Worm (Caenorhabditis elegans) whole organism, L4 larva: Measurements from ENCODE around the gene Y48C3A.5.

Experiments
- D1046.2 ChIP-seq: fragments of 200-800 bp; sonication (Bioruptor generic); IDR thresholded peaks from 2 replicates; pipeline ENCODE4 v1.3.6; 2022; ENCODE audit warnings: missing genetic modification characterization, missing compliant biosample characterization
- F37D6.2 ChIP-seq: sonication (generic microtip); optimal IDR thresholded peaks from 2 replicates; lab custom pipeline; 2016; ENCODE audit warnings: mild to moderate bottlenecking, missing genetic modification characterization, missing compliant biosample characterization
- F49E8.2 ChIP-seq: sonication (generic microtip); optimal IDR thresholded peaks from 2 replicates; lab custom pipeline; 2016; ENCODE audit warnings: missing compliant biosample characterization, mild to moderate bottlenecking, missing genetic modification characterization, borderline replicate concordance
- Y105C5A.15 ChIP-seq: fragments of 200-800 bp; sonication (Bioruptor generic); IDR thresholded peaks from 2 replicates; pipeline ENCODE4 v1.3.6; 2022; ENCODE audit warnings: missing genetic modification characterization, missing compliant biosample characterization
- Y48G9A.11 ChIP-seq: fragments of 200-800 bp; sonication (Bioruptor generic); IDR thresholded peaks from 2 replicates; pipeline ENCODE4 v1.3.6; 2022; ENCODE audit warnings: missing genetic modification reagents, missing genetic modification characterization, missing compliant biosample characterization
- Y5F2A.4 ChIP-seq: fragments of 200-800 bp; sonication (Bioruptor generic); optimal IDR thresholded peaks from 2 replicates; lab custom pipeline; 2018; ENCODE audit warnings: mild to moderate bottlenecking, missing genetic modification characterization, missing compliant biosample characterization
- Y75B8A.6 ChIP-seq: fragments of 200-800 bp; sonication (Bioruptor generic); IDR thresholded peaks from 2 replicates; pipeline ENCODE4 v1.3.6; 2022; ENCODE audit warnings: missing genetic modification reagents, missing genetic modification characterization, missing compliant biosample characterization
- ZK546.5 ChIP-seq, 2 experiments: sonication (generic microtip); optimal IDR thresholded peaks; 2 replicates each; lab custom pipeline; 2017; ENCODE audit warnings: missing biosample characterization in 2 of 2, missing genetic modification characterization in 2 of 2
- arid-1 ChIP-seq: fragments of 200-800 bp; sonication (Bioruptor generic); conservative IDR thresholded peaks from 2 replicates; pipeline ENCODE4 v1.3.6; 2022; ENCODE audit warnings: missing genetic modification reagents, missing genetic modification characterization, missing compliant biosample characterization
- ceh-28 ChIP-seq: fragments of 150-350 bp; optimal IDR thresholded peaks from 2 replicates; lab custom pipeline; 2014; ENCODE audit warnings: missing biosample characterization, missing genetic modification reagents, missing genetic modification characterization
- ceh-62 ChIP-seq: sonication (generic microtip); optimal IDR thresholded peaks from 2 replicates; lab custom pipeline; 2017; ENCODE audit warnings: missing biosample characterization, missing genetic modification characterization
- ceh-82 ChIP-seq: sonication (generic microtip); optimal IDR thresholded peaks from 2 replicates; lab custom pipeline; 2017; ENCODE audit warnings: missing biosample characterization, missing genetic modification characterization
- ces-1 ChIP-seq: fragments of 150-350 bp; sonication (generic microtip); optimal IDR thresholded peaks from 4 replicates; lab custom pipeline; 2014; ENCODE audit warnings: missing biosample characterization, missing genetic modification reagents, missing genetic modification characterization
- daf-16 ChIP-seq, 3 experiments: sonication (generic microtip); optimal IDR thresholded peaks; 2 replicates each; lab custom pipeline; 2016 to 2017; ENCODE audit warnings: missing genetic modification characterization in 3 of 3, missing genetic modification reagents in 3 of 3, mild to moderate bottlenecking in 2 of 3, missing compliant biosample characterization in 2 of 3, missing biosample characterization in 1 of 3, moderate library complexity in 1 of 3
- daf-19 ChIP-seq: fragments of 200-800 bp; sonication (Bioruptor generic); conservative IDR thresholded peaks from 2 replicates; pipeline ENCODE4 v1.3.6; 2022; ENCODE audit warnings: missing genetic modification characterization, missing compliant biosample characterization
- daf-8 ChIP-seq: fragments of 200-800 bp; sonication (Bioruptor generic); IDR thresholded peaks from 2 replicates; pipeline ENCODE4 v1.3.6; 2022; ENCODE audit warnings: missing genetic modification characterization, missing compliant biosample characterization
- dmd-6 ChIP-seq: fragments of 200-800 bp; sonication (Bioruptor generic); IDR thresholded peaks from 2 replicates; pipeline ENCODE4 v1.3.6; 2022; ENCODE audit warnings: missing genetic modification reagents, missing genetic modification characterization, missing compliant biosample characterization
- dmd-8 ChIP-seq: fragments of 200-800 bp; sonication (Bioruptor generic); IDR thresholded peaks from 2 replicates; pipeline ENCODE4 v1.3.6; 2022; ENCODE audit warnings: missing genetic modification characterization, missing compliant biosample characterization
- dmd-9 ChIP-seq: fragments of 200-800 bp; sonication (Bioruptor generic); IDR thresholded peaks from 2 replicates; pipeline ENCODE4 v1.3.6; 2022; ENCODE audit warnings: missing genetic modification reagents, missing genetic modification characterization, missing compliant biosample characterization
- duxl-1 ChIP-seq: sonication (generic microtip); optimal IDR thresholded peaks from 2 replicates; lab custom pipeline; 2016; ENCODE audit warnings: mild to moderate bottlenecking, missing genetic modification characterization, moderate library complexity, missing compliant biosample characterization; ENCODE audit not compliant: poor library complexity
- egl-27 ChIP-seq: sonication (generic microtip); optimal IDR thresholded peaks from 3 replicates; lab custom pipeline; 2017; ENCODE audit warnings: missing biosample characterization, missing genetic modification reagents, missing genetic modification characterization
- fkh-10 ChIP-seq: fragments of 150-350 bp; optimal IDR thresholded peaks from 2 replicates; lab custom pipeline; 2014; ENCODE audit warnings: missing biosample characterization, missing genetic modification reagents, missing genetic modification characterization
- fos-1 ChIP-seq: fragments of 150-350 bp; optimal IDR thresholded peaks from 2 replicates; lab custom pipeline; 2014; ENCODE audit warnings: missing biosample characterization, missing genetic modification characterization
- hlh-30 ChIP-seq: sonication (generic microtip); optimal IDR thresholded peaks from 2 replicates; lab custom pipeline; 2017; ENCODE audit warnings: antibody characterized with exemption, mild to moderate bottlenecking, missing genetic modification characterization, missing compliant biosample characterization; ENCODE audit not compliant: insufficient read depth
- jun-1 ChIP-seq: fragments of 150-350 bp; optimal IDR thresholded peaks from 2 replicates; lab custom pipeline; 2014; ENCODE audit warnings: missing biosample characterization, missing genetic modification reagents, missing genetic modification characterization
- lin-13 ChIP-seq: fragments of 150-350 bp; optimal IDR thresholded peaks from 2 replicates; lab custom pipeline; 2014; ENCODE audit warnings: missing biosample characterization, missing genetic modification reagents, missing genetic modification characterization
- lin-29 ChIP-seq: fragments of 200-800 bp; sonication (Bioruptor generic); IDR thresholded peaks from 2 replicates; pipeline ENCODE4 v1.3.6; 2022; ENCODE audit warnings: missing genetic modification reagents, missing genetic modification characterization, missing compliant biosample characterization
- lin-38 ChIP-seq: fragments of 200-800 bp; sonication (Bioruptor generic); IDR thresholded peaks from 2 replicates; pipeline ENCODE4 v1.3.6; 2022; ENCODE audit warnings: missing genetic modification reagents, missing genetic modification characterization, missing compliant biosample characterization
- lsy-2 ChIP-seq, 2 experiments: fragments of 150-350 bp in 1 of 2; sonication (generic microtip) in 1 of 2; optimal IDR thresholded peaks; 2 replicates each; lab custom pipeline; 2014 to 2017; ENCODE audit warnings: missing biosample characterization in 2 of 2, missing genetic modification characterization in 2 of 2
- mdt-29 ChIP-seq: fragments of 200-800 bp; sonication (Bioruptor generic); IDR thresholded peaks from 2 replicates; pipeline ENCODE4 v1.3.6; 2022; ENCODE audit warnings: missing genetic modification reagents, missing genetic modification characterization, missing compliant biosample characterization
- mxl-2 ChIP-seq: fragments of 200-800 bp; sonication (Bioruptor generic); conservative IDR thresholded peaks from 2 replicates; pipeline ENCODE4 v1.3.6; 2022; ENCODE audit warnings: missing genetic modification reagents, missing genetic modification characterization, missing compliant biosample characterization
- mxl-3 ChIP-seq: fragments of 200-800 bp; sonication (Bioruptor generic); optimal IDR thresholded peaks from 2 replicates; lab custom pipeline; 2018; ENCODE audit warnings: mild to moderate bottlenecking, missing genetic modification characterization, missing compliant biosample characterization
- nhr-11 ChIP-seq: fragments of 150-350 bp; optimal IDR thresholded peaks from 2 replicates; lab custom pipeline; 2014; ENCODE audit warnings: missing biosample characterization, missing genetic modification characterization
- nhr-41 ChIP-seq: fragments of 200-800 bp; sonication (Bioruptor generic); IDR thresholded peaks from 2 replicates; pipeline ENCODE4 v1.3.6; 2022; ENCODE audit warnings: missing genetic modification reagents, missing genetic modification characterization, missing compliant biosample characterization
- nhr-42 ChIP-seq: fragments of 200-800 bp; sonication (Bioruptor generic); IDR thresholded peaks from 2 replicates; pipeline ENCODE4 v1.3.6; 2022; ENCODE audit warnings: missing genetic modification characterization, missing compliant biosample characterization
- nhr-48 ChIP-seq: sonication (generic microtip); optimal IDR thresholded peaks from 2 replicates; lab custom pipeline; 2016; ENCODE audit warnings: mild to moderate bottlenecking, missing genetic modification characterization, missing compliant biosample characterization
- php-3 ChIP-seq: fragments of 200-800 bp; sonication (Bioruptor generic); IDR thresholded peaks from 2 replicates; pipeline ENCODE4 v1.3.6; 2022; ENCODE audit warnings: missing genetic modification reagents, missing genetic modification characterization, missing compliant biosample characterization
- rbr-2 ChIP-seq: sonication (generic microtip); optimal IDR thresholded peaks from 2 replicates; lab custom pipeline; 2016; ENCODE audit warnings: missing genotype, missing genetic modification characterization, missing compliant biosample characterization
- sdz-12 ChIP-seq: fragments of 200-800 bp; sonication (Bioruptor generic); optimal IDR thresholded peaks from 2 replicates; lab custom pipeline; 2018; ENCODE audit warnings: mild to moderate bottlenecking, missing genetic modification characterization, missing compliant biosample characterization
- spr-1 ChIP-seq: sonication (generic microtip); optimal IDR thresholded peaks from 2 replicates; lab custom pipeline; 2016; ENCODE audit warnings: mild to moderate bottlenecking, missing genetic modification characterization, missing compliant biosample characterization
- tag-97 ChIP-seq: fragments of 200-800 bp; sonication (Bioruptor generic); IDR thresholded peaks from 2 replicates; pipeline ENCODE4 v1.3.6; 2022; ENCODE audit warnings: missing genetic modification characterization, missing compliant biosample characterization
- tra-1 ChIP-seq: fragments of 200-800 bp; sonication (Bioruptor generic); IDR thresholded peaks from 2 replicates; pipeline ENCODE4 v1.3.6; 2022; ENCODE audit warnings: missing genetic modification reagents, missing genetic modification characterization, missing compliant biosample characterization
- unc-39 ChIP-seq: sonication (generic microtip); optimal IDR thresholded peaks from 2 replicates; lab custom pipeline; 2017; ENCODE audit warnings: missing biosample characterization, missing genetic modification characterization
- zag-1 ChIP-seq: fragments of 150-350 bp; optimal IDR thresholded peaks from 2 replicates; lab custom pipeline; 2014; ENCODE audit warnings: missing biosample characterization, missing genetic modification characterization
- ztf-7 ChIP-seq: fragments of 150-350 bp; optimal IDR thresholded peaks from 2 replicates; lab custom pipeline; 2014; ENCODE audit warnings: missing biosample characterization, missing genetic modification characterization

Gene Y48C3A.5

DNA sequence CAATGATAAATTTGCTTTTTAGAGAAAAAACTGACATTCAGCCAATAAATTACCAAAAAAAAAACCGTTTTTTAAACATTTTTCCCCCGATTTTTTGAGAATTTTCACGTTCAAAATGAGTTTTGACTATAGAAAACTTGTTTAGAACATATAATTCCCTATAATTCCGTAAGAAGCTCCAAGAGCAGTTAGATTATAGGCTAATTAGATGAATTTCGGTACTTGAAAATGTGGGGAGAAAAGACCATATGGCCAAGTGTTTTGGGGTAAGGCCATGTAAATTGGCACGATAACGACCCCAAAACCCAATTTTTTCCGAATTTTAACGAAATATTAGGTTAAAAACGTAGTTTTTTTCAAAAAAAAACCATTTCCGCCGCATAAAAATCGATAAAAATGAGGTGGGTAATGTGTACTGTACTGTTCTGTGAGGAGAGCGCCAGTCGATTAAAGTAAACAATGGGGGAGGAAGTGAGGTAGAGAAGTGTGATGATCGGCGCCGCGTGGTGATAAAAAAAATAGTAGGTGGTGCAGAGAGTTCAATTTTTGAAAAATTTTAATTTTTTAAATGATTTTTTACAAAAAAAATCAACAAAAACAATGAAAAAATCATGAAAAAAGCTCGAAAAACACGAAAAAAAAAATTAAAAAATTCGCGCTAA lies 62.4 kb downstream of the Y48C3A.5 start (continued):
- no peak for TF ChIP-seq daf-16 (GFP tag; optimal IDR thresholded peaks at IDR 0.05; lab: Kevin White, UChicago)
- TF ChIP-seq daf-16 (tag; optimal IDR thresholded peaks at IDR 0.05; lab: Kevin White, UChicago), result peak; percentile 40
- TF ChIP-seq zag-1 (tag; lab: Kevin White, UChicago), result no peak
- no peak for TF ChIP-seq dmd-8 (GFP tag; lab: Robert Waterston, UW)
- TF ChIP-seq daf-19 (GFP tag; lab: Robert Waterston, UW), result no peak
- TF ChIP-seq ZK546.5 (tag; optimal IDR thresholded peaks at IDR 0.05; lab: Kevin White, UChicago), result no peak
- no peak for TF ChIP-seq mdt-29 (GFP tag; lab: Robert Waterston, UW)
- peak; percentile 72 for TF ChIP-seq dmd-6 (GFP tag; lab: Robert Waterston, UW)
- TF ChIP-seq fkh-10 (GFP tag; lab: Kevin White, UChicago), result no peak
- no peak for TF ChIP-seq Y105C5A.15 (GFP tag; lab: Robert Waterston, UW)
- TF ChIP-seq tag-97 (GFP tag; lab: Robert Waterston, UW), result no peak

DNA sequence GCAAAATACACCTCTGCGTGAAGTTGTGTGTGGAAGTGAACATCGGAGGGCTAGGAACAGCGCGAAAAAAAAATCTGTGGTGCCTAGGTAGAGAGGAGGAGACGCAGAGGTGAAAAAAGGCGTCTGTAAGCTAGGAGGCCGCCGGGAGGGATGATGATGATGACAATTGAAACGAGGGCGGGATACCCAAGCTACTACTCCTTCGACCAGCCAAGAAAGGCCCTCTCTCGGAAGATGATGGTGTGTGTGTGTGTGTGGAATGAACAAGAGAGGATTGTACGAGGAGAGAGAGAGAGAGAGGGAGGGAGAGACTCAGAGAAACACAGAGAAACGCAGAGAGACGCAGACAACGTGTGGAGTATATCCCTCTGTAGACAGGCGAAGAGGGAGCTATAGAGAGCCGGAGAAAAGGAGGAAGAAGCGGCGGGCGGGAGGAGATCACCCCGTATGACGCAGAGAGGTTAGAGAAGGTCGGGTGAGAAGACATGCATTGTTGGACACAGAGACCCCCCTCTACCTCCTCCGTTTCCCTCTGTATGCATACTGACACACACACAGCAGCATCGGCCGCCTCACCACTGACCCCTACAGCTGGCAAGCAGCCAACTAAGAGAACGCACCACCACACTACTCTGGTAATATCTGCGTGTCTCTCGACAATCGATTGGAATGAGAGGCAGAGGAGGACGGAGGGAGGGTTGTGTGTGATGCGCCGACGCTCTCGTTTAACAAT lies 64.3 kb downstream of the Y48C3A.5 start:
- no peak for TF ChIP-seq nhr-42 (GFP tag; lab: Robert Waterston, UW)
- peak; percentile 5 for TF ChIP-seq lin-13 (GFP tag; lab: Kevin White, UChicago)
- peak; percentile 27; the same call in 1 of the 2 replicates for TF ChIP-seq tra-1 (GFP tag; lab: Robert Waterston, UW)
- TF ChIP-seq ceh-28 (tag; lab: Kevin White, UChicago), result peak; percentile 84
- TF ChIP-seq mdt-29 (GFP tag; lab: Robert Waterston, UW), result no peak
- TF ChIP-seq php-3 (GFP tag; lab: Robert Waterston, UW), result peak; percentile 58
- TF ChIP-seq tag-97 (GFP tag; lab: Robert Waterston, UW), result no peak
- TF ChIP-seq ztf-7 (tag; lab: Kevin White, UChicago), result no peak
- TF ChIP-seq dmd-9 (GFP tag; lab: Robert Waterston, UW), result no peak
- peak; percentile 38; the same call in 1 of the 2 replicates for TF ChIP-seq lin-38 (GFP tag; lab: Robert Waterston, UW)
- TF ChIP-seq F37D6.2 (tag; lab: Kevin White, UChicago), result peak; percentile 81
- peak; percentile 9 for TF ChIP-seq zag-1 (tag; lab: Kevin White, UChicago)
- no peak for TF ChIP-seq ces-1
- peak; percentile 76 to 77 for TF ChIP-seq lsy-2 (tag; optimal IDR thresholded peaks at IDR 0.05; lab: Kevin White, UChicago)
- no peak; the same call in 1 of the 2 replicates for TF ChIP-seq arid-1 (GFP tag; lab: Robert Waterston, UW)
- no peak for TF ChIP-seq ceh-82 (tag; lab: Kevin White, UChicago)
- TF ChIP-seq D1046.2 (GFP tag; lab: Robert Waterston, UW), result no peak
- peak; percentile 94 for TF ChIP-seq rbr-2 (tag; lab: Kevin White, UChicago)
- no peak for TF ChIP-seq Y48G9A.11 (GFP tag; lab: Robert Waterston, UW)
- TF ChIP-seq egl-27 (tag; lab: Kevin White, UChicago), result no peak
- no peak for TF ChIP-seq unc-39
- peak; percentile 74 for TF ChIP-seq nhr-48 (tag; lab: Kevin White, UChicago)
- no peak for TF ChIP-seq lin-29 (GFP tag; lab: Robert Waterston, UW)
- no peak for TF ChIP-seq daf-19 (GFP tag; lab: Robert Waterston, UW)
- no peak for TF ChIP-seq ceh-62
- peak; percentile 96 for TF ChIP-seq nhr-41 (GFP tag; lab: Robert Waterston, UW)
- peak; percentile 94 for TF ChIP-seq mxl-3
- TF ChIP-seq nhr-11, result peak; percentile 81
- no peak for TF ChIP-seq daf-8 (GFP tag; lab: Robert Waterston, UW)
- TF ChIP-seq F49E8.2 (tag; lab: Kevin White, UChicago), result no peak
- TF ChIP-seq jun-1 (tag; lab: Kevin White, UChicago), result no peak
- peak in 1 of 2 experiments; percentile 49 for TF ChIP-seq daf-16 (GFP tag; optimal IDR thresholded peaks at IDR 0.05; lab: Kevin White, UChicago)
- peak; percentile 46 for TF ChIP-seq daf-16 (tag; optimal IDR thresholded peaks at IDR 0.05; lab: Kevin White, UChicago)
- TF ChIP-seq hlh-30 (tag; lab: Kevin White, UChicago), result peak; percentile 69
- TF ChIP-seq spr-1 (tag; lab: Kevin White, UChicago), result peak; percentile 78
- TF ChIP-seq fos-1, result no peak
- no peak for TF ChIP-seq Y75B8A.6 (GFP tag; lab: Robert Waterston, UW)
- TF ChIP-seq Y5F2A.4, result no peak
- TF ChIP-seq mxl-2 (GFP tag; lab: Robert Waterston, UW), result no peak
- TF ChIP-seq duxl-1, result peak; percentile 5
- TF ChIP-seq sdz-12 (GFP tag; lab: Kevin White, UChicago), result no peak
